Worm (Caenorhabditis elegans) whole organism, late embryonic: Measurements from ENCODE around the gene tim-1.

ENCODE experiments used
- F13H6.1 ChIP-seq: sonication (generic microtip); optimal IDR thresholded peaks from 2 replicates; lab custom pipeline; 2016; ENCODE audit warnings: missing genetic modification characterization, missing compliant biosample characterization
- nhr-232 ChIP-seq: sonication (generic microtip); optimal IDR thresholded peaks from 2 replicates; lab custom pipeline; 2016; ENCODE audit warnings: missing genetic modification characterization, missing compliant biosample characterization
- unc-42 ChIP-seq: sonication (generic microtip); optimal IDR thresholded peaks from 2 replicates; lab custom pipeline; 2016; ENCODE audit warnings: missing genotype, missing genetic modification characterization, missing compliant biosample characterization

The tim-1 gene

ce11 chrIII:12194190-12194589 lies 55.8 kb downstream of the tim-1 start, which contains the start of gene Y75B8A.44:
Gene Y75B8A.44, plus strand, starts transcription at chrIII:12194490.
- TF ChIP-seq nhr-232 (no peak), unc-42 (tag; lab: Kevin White, UChicago) (no peak), F13H6.1 (tag; lab: Kevin White, UChicago) (no peak)
